Fruit fly (Drosophila melanogaster): ENCODE results near the gene CG31373.

CG31373 gene

dm6 chr3R:10688835-10689234 is 20.3 kb downstream of the CG31373 start (continued):
- no peak for TF ChIP-seq cad (GFP tag; optimal IDR thresholded peaks at IDR 0.05)
- TF ChIP-seq klu (GFP tag; IDR thresholded peaks at IDR 0.05), result 0 out of 2 replicates have a peak, but pooled peaks have one; percentile 11
- peak; percentile 4 for TF ChIP-seq CG10209 (GFP tag; optimal IDR thresholded peaks at IDR 0.05)
- peak; percentile 63; the same call in 2 of the 3 replicates for TF ChIP-seq tgo (GFP tag; IDR thresholded peaks at IDR 0.05)
- TF ChIP-seq tx (GFP tag; optimal IDR thresholded peaks at IDR 0.05), result no peak
- TF ChIP-seq CG7839 (tag; optimal IDR thresholded peaks at IDR 0.05), result peak; percentile 68
- no peak for TF ChIP-seq CG12219 (GFP tag; optimal IDR thresholded peaks at IDR 0.05)
- no peak for TF ChIP-seq pan (optimal IDR thresholded peaks at IDR 0.05)
- peak in 1 of 2 experiments; percentile 56 for TF ChIP-seq pan (GFP tag; optimal IDR thresholded peaks at IDR 0.05 in 1 of 2, IDR thresholded peaks at IDR 0.05 in 1 of 2)
- TF ChIP-seq hb (GFP tag; IDR thresholded peaks at IDR 0.05; ENCODE audit: partially characterized antibody), result no peak
- TF ChIP-seq lbe (GFP tag; optimal IDR thresholded peaks at IDR 0.05), result no peak
- TF ChIP-seq Dfd (GFP tag; optimal IDR thresholded peaks at IDR 0.05), result no peak
- TF ChIP-seq Tbp (GFP tag; optimal IDR thresholded peaks at IDR 0.05), result no peak
- peak; percentile 7 for TF ChIP-seq tup (GFP tag; optimal IDR thresholded peaks at IDR 0.05)
- TF ChIP-seq bbx (GFP tag; IDR thresholded peaks at IDR 0.05; ENCODE audit: partially characterized antibody), result no peak
- TF ChIP-seq CG7357 (GFP tag; IDR thresholded peaks at IDR 0.05), result no peak
- TF ChIP-seq sna (GFP tag; IDR thresholded peaks at IDR 0.05; ENCODE audit: partially characterized antibody), result no peak
- TF ChIP-seq CG32767 (GFP tag; IDR thresholded peaks at IDR 0.05), result no peak
- no peak for TF ChIP-seq wor (GFP tag; IDR thresholded peaks at IDR 0.05)
- TF ChIP-seq jumu (GFP tag; optimal IDR thresholded peaks at IDR 0.05), result no peak
- no peak for TF ChIP-seq eyg (GFP tag; optimal IDR thresholded peaks at IDR 0.05)
- peak; percentile 33 for TF ChIP-seq CG1233 (GFP tag; optimal IDR thresholded peaks at IDR 0.05)
- TF ChIP-seq br (optimal IDR thresholded peaks at IDR 0.05), result no peak
- TF ChIP-seq CG1792 (GFP tag; optimal IDR thresholded peaks at IDR 0.05), result no peak
- 0 out of 3 replicates have a peak, but pooled peaks have one; percentile 28 for TF ChIP-seq ase (GFP tag; IDR thresholded peaks at IDR 0.05)
- no peak for TF ChIP-seq Doc3 (GFP tag; IDR thresholded peaks at IDR 0.05; ENCODE audit: partially characterized antibody)
- TF ChIP-seq CG12769 (tag; optimal IDR thresholded peaks at IDR 0.05), result peak; percentile 65
- TF ChIP-seq Oaz (GFP tag; IDR thresholded peaks at IDR 0.05), result 0 out of 2 replicates have a peak, but pooled peaks have one; percentile 27
- TF ChIP-seq HLHmδ (GFP tag; optimal IDR thresholded peaks at IDR 0.05), result no peak
- TF ChIP-seq Dp (GFP tag; optimal IDR thresholded peaks at IDR 0.05), result no peak
- no peak for TF ChIP-seq CG10543 (GFP tag; optimal IDR thresholded peaks at IDR 0.05)
- TF ChIP-seq kay (GFP tag; optimal IDR thresholded peaks at IDR 0.05), result peak; percentile 5
- no peak for TF ChIP-seq Ets97D (GFP tag; optimal IDR thresholded peaks at IDR 0.05)
- TF ChIP-seq CG18476 (GFP tag; optimal IDR thresholded peaks at IDR 0.05), result peak; percentile 18
- TF ChIP-seq ken (GFP tag; IDR thresholded peaks at IDR 0.05), result no peak
- TF ChIP-seq peb (GFP tag; IDR thresholded peaks at IDR 0.05), result no peak
- no peak for TF ChIP-seq CG42726 (GFP tag; IDR thresholded peaks at IDR 0.05; ENCODE audit: partially characterized antibody)
- no peak for TF ChIP-seq pfk (GFP tag; optimal IDR thresholded peaks at IDR 0.05)
- no peak for TF ChIP-seq CG9876 (GFP tag; optimal IDR thresholded peaks at IDR 0.05)
- TF ChIP-seq ind (GFP tag; optimal IDR thresholded peaks at IDR 0.05), result peak; percentile 34
- TF ChIP-seq gt (GFP tag; IDR thresholded peaks at IDR 0.05), result no peak
- no peak for TF ChIP-seq gsb-n (tag; optimal IDR thresholded peaks at IDR 0.05)
- no peak for TF ChIP-seq da (GFP tag; optimal IDR thresholded peaks at IDR 0.05)
- no peak for TF ChIP-seq CG2199 (GFP tag; IDR thresholded peaks at IDR 0.05)
- no peak for TF ChIP-seq Side (GFP tag; optimal IDR thresholded peaks at IDR 0.05)
- no peak for TF ChIP-seq ab (GFP tag; optimal IDR thresholded peaks at IDR 0.05)
- TF ChIP-seq CG1832 (GFP tag; optimal IDR thresholded peaks at IDR 0.05), result no peak
- TF ChIP-seq bowl (GFP tag; IDR thresholded peaks at IDR 0.05), result no peak
- peak; percentile 28 for TF ChIP-seq Sox102F (GFP tag; optimal IDR thresholded peaks at IDR 0.05)
- TF ChIP-seq CG6813 (GFP tag; optimal IDR thresholded peaks at IDR 0.05), result peak; percentile 21
- TF ChIP-seq Optix (GFP tag; IDR thresholded peaks at IDR 0.05), result no peak
- TF ChIP-seq sima (GFP tag; optimal IDR thresholded peaks at IDR 0.05), result no peak

Data from whole organism, embryonic.